Worm (Caenorhabditis elegans): ENCODE measurements around the gene egl-5.

DNA sequence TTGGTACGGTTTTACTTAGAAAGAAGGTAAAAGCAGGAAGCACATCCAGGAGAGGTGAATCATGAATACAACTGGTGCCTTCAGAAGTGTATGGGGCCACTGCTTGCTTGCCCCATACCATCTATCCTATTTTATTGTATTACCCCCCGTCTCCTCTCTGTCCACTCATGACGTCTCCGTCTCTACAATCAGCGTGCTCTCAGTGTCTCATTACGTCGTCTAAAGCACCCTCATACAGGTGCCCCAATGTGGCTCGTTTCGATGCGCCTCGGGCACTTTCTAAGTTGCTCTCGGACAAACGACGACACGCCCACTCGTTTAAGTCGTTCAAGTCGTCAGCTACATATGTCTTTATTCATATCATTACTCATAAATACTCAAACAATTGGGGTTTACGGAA lies 9.9 kb downstream of the egl-5 start:
- TF ChIP-seq nhr-12 (tag; optimal IDR thresholded peaks at IDR 0.05) (no peak), nhr-25 (tag; optimal IDR thresholded peaks at IDR 0.05) (no peak), lin-39 (tag; optimal IDR thresholded peaks at IDR 0.05) (no peak), sea-2 (GFP tag; optimal IDR thresholded peaks at IDR 0.05) (no peak), daf-12 (tag; optimal IDR thresholded peaks at IDR 0.05) (no peak), unc-39 (tag; optimal IDR thresholded peaks at IDR 0.05) (no peak), elt-1 (tag; optimal IDR thresholded peaks at IDR 0.05) (no peak), nhr-23 (tag; optimal IDR thresholded peaks at IDR 0.05) (no peak), skn-1 (tag; optimal IDR thresholded peaks at IDR 0.05) (no peak), aly-2 (tag; optimal IDR thresholded peaks at IDR 0.05) (no peak), unc-62 (GFP tag; optimal IDR thresholded peaks at IDR 0.05) (no peak), eor-1 (tag; optimal IDR thresholded peaks at IDR 0.05) (no peak)

All from whole organism, L3 larva.